Worm (Caenorhabditis elegans) whole organism, L4 larva: ENCODE data around the gene T02H6.4.

Experiments used
- Y48G9A.11 ChIP-seq: fragments of 200-800 bp; sonication (Bioruptor generic); IDR thresholded peaks from 2 replicates; pipeline ENCODE4 v1.3.6; 2022; ENCODE audit warnings: missing genetic modification reagents, missing genetic modification characterization, missing compliant biosample characterization
- ZK337.2 ChIP-seq: fragments of 200-800 bp; sonication (Bioruptor generic); IDR thresholded peaks from 2 replicates; pipeline ENCODE4 v1.3.6; 2022; ENCODE audit warnings: missing genetic modification reagents, missing genetic modification characterization, missing compliant biosample characterization
- ceh-82 ChIP-seq: sonication (generic microtip); optimal IDR thresholded peaks from 2 replicates; lab custom pipeline; 2017; ENCODE audit warnings: missing biosample characterization, missing genetic modification characterization
- daf-8 ChIP-seq: fragments of 200-800 bp; sonication (Bioruptor generic); IDR thresholded peaks from 2 replicates; pipeline ENCODE4 v1.3.6; 2022; ENCODE audit warnings: missing genetic modification characterization, missing compliant biosample characterization
- dve-1 ChIP-seq: sonication (generic microtip); optimal IDR thresholded peaks from 2 replicates; lab custom pipeline; 2017; ENCODE audit warnings: antibody characterized with exemption, mild to moderate bottlenecking, missing genetic modification characterization, missing compliant biosample characterization; ENCODE audit not compliant: insufficient read depth
- lim-7 ChIP-seq: fragments of 200-800 bp; sonication (Bioruptor generic); IDR thresholded peaks from 2 replicates; pipeline ENCODE4 v1.3.6; 2022; ENCODE audit warnings: missing genetic modification characterization, missing compliant biosample characterization
- mxl-2 ChIP-seq: fragments of 200-800 bp; sonication (Bioruptor generic); conservative IDR thresholded peaks from 2 replicates; pipeline ENCODE4 v1.3.6; 2022; ENCODE audit warnings: missing genetic modification reagents, missing genetic modification characterization, missing compliant biosample characterization
- nhr-11 ChIP-seq: fragments of 150-350 bp; optimal IDR thresholded peaks from 2 replicates; lab custom pipeline; 2014; ENCODE audit warnings: missing biosample characterization, missing genetic modification characterization
- nhr-25 ChIP-seq: sonication (generic microtip); optimal IDR thresholded peaks from 2 replicates; lab custom pipeline; 2017; ENCODE audit warnings: missing genetic modification characterization, mild to moderate bottlenecking, missing compliant biosample characterization, antibody characterized with exemption, moderate library complexity, borderline replicate concordance; ENCODE audit not compliant: insufficient read depth
- pha-4 ChIP-seq, 2 experiments: fragments of 150-350 bp in 1 of 2; fragments of 200-800 bp in 1 of 2; sonication (Bioruptor generic) in 1 of 2; IDR thresholded peaks in 1 of 2; optimal IDR thresholded peaks in 1 of 2; 2 replicates each; pipeline versions ENCODE4 v1.3.6 to Lab custom; 2014 to 2022; ENCODE audit warnings: missing genetic modification characterization in 2 of 2, missing genetic modification reagents in 2 of 2, missing biosample characterization in 1 of 2, missing compliant biosample characterization in 1 of 2
- rbr-2 ChIP-seq: sonication (generic microtip); optimal IDR thresholded peaks from 2 replicates; lab custom pipeline; 2016; ENCODE audit warnings: missing genotype, missing genetic modification characterization, missing compliant biosample characterization
- unc-130 ChIP-seq: sonication (generic microtip); optimal IDR thresholded peaks from 2 replicates; lab custom pipeline; 2016; ENCODE audit warnings: missing genetic modification reagents, missing genetic modification characterization, missing compliant biosample characterization
- ztf-11 ChIP-seq: fragments of 150-350 bp; optimal IDR thresholded peaks from 2 replicates; lab custom pipeline; 2014; ENCODE audit warnings: missing biosample characterization, missing genetic modification characterization

- no peak for TF ChIP-seq nhr-25
- no peak for TF ChIP-seq dve-1 (tag; lab: Kevin White, UChicago)
- no peak for TF ChIP-seq unc-130 (GFP tag; lab: Kevin White, UChicago)
- no peak for TF ChIP-seq lim-7
- no peak for TF ChIP-seq pha-4 (GFP tag; IDR thresholded peaks at IDR 0.05; lab: Robert Waterston, UW)
- TF ChIP-seq pha-4 (tag; optimal IDR thresholded peaks at IDR 0.05; lab: Kevin White, UChicago), result no peak
- no peak for TF ChIP-seq mxl-2 (GFP tag; lab: Robert Waterston, UW)
- TF ChIP-seq ZK337.2 (GFP tag; lab: Robert Waterston, UW), result no peak
- TF ChIP-seq daf-8 (GFP tag; lab: Robert Waterston, UW), result no peak
- TF ChIP-seq ceh-82, result no peak
- TF ChIP-seq rbr-2 (tag; lab: Kevin White, UChicago), result no peak
- no peak for TF ChIP-seq ztf-11 (tag; lab: Kevin White, UChicago)
- TF ChIP-seq Y48G9A.11 (GFP tag; lab: Robert Waterston, UW), result no peak
- TF ChIP-seq nhr-11 (tag; lab: Kevin White, UChicago), result no peak
Observed at ce11 chrII:723488-723887, 33.6 kb downstream of the T02H6.4 start, which contains the start of gene rfip-2.
